Worm (Caenorhabditis elegans) whole organism, early embryonic: ENCODE data around the gene grp-1.

Experiments
- B0310.2 ChIP-seq: sonication (generic microtip); optimal IDR thresholded peaks from 2 replicates; lab custom pipeline; 2016; ENCODE audit warnings: mild to moderate bottlenecking, missing genetic modification characterization, missing compliant biosample characterization
- F13C5.2 ChIP-seq: sonication (generic microtip); optimal IDR thresholded peaks from 2 replicates; lab custom pipeline; 2017; ENCODE audit warnings: mild to moderate bottlenecking, missing genetic modification characterization, inconsistent platforms, missing compliant biosample characterization
- aly-1 ChIP-seq: sonication (generic microtip); optimal IDR thresholded peaks from 2 replicates; lab custom pipeline; 2016; ENCODE audit warnings: missing genetic modification characterization, missing compliant biosample characterization
- ama-1 ChIP-seq: fragments of 150-350 bp; optimal IDR thresholded peaks from 2 replicates; lab custom pipeline; 2014
- ceh-13 ChIP-seq: fragments of 200-800 bp; sonication (Bioruptor generic); optimal IDR thresholded peaks from 2 replicates; lab custom pipeline; 2018; ENCODE audit warnings: mild to moderate bottlenecking, missing genetic modification characterization, missing compliant biosample characterization
- ceh-36 ChIP-seq: sonication (generic microtip); optimal IDR thresholded peaks from 2 replicates; lab custom pipeline; 2016; ENCODE audit warnings: missing genetic modification characterization, inconsistent platforms, missing compliant biosample characterization
- ets-7 ChIP-seq: sonication (generic microtip); optimal IDR thresholded peaks from 2 replicates; lab custom pipeline; 2016; ENCODE audit warnings: missing genotype, missing genetic modification characterization, missing compliant biosample characterization
- flt-1 ChIP-seq: fragments of 200-800 bp; sonication (Bioruptor generic); IDR thresholded peaks from 2 replicates; pipeline ENCODE4 v1.3.6; 2022; ENCODE audit warnings: missing genetic modification characterization, missing compliant biosample characterization
- hmbx-1 ChIP-seq: sonication (generic microtip); optimal IDR thresholded peaks from 2 replicates; lab custom pipeline; 2016; ENCODE audit warnings: mild to moderate bottlenecking, missing genetic modification characterization, missing compliant biosample characterization
- hmg-4 ChIP-seq: fragments of 200-800 bp; sonication (Bioruptor generic); optimal IDR thresholded peaks from 2 replicates; lab custom pipeline; 2018; ENCODE audit warnings: mild to moderate bottlenecking, missing genetic modification characterization, missing compliant biosample characterization
- hnd-1 ChIP-seq: sonication (generic microtip); optimal IDR thresholded peaks from 2 replicates; lab custom pipeline; 2016; ENCODE audit warnings: missing genetic modification characterization, missing compliant biosample characterization
- pes-1 ChIP-seq: fragments of 200-800 bp; sonication (Bioruptor generic); IDR thresholded peaks from 2 replicates; pipeline ENCODE4 v1.3.6; 2022; ENCODE audit warnings: missing genetic modification reagents, missing genetic modification characterization, missing compliant biosample characterization
- scrt-1 ChIP-seq: fragments of 200-800 bp; sonication (Bioruptor generic); IDR thresholded peaks from 2 replicates; pipeline ENCODE4 v1.3.6; 2022; ENCODE audit warnings: missing genetic modification characterization, missing compliant biosample characterization
- sea-1 ChIP-seq: fragments of 200-800 bp; sonication (Bioruptor generic); conservative IDR thresholded peaks from 2 replicates; pipeline ENCODE4 v1.3.6; 2022; ENCODE audit warnings: missing genetic modification characterization, missing compliant biosample characterization
- tbx-11 ChIP-seq: fragments of 200-800 bp; sonication (Bioruptor generic); IDR thresholded peaks from 2 replicates; pipeline ENCODE4 v1.3.6; 2022; ENCODE audit warnings: missing genetic modification characterization, missing compliant biosample characterization
- tbx-37 ChIP-seq: fragments of 200-800 bp; sonication (Bioruptor generic); conservative IDR thresholded peaks from 2 replicates; pipeline ENCODE4 v1.3.6; 2022; ENCODE audit warnings: missing genetic modification reagents, missing genetic modification characterization, missing compliant biosample characterization
- tra-4 ChIP-seq: sonication (generic microtip); optimal IDR thresholded peaks from 2 replicates; lab custom pipeline; 2017; ENCODE audit warnings: missing genetic modification characterization, missing compliant biosample characterization

The grp-1 gene

ce11 chrIII:8085355-8085754 is at the start of gene grp-1, which contains the start of gene K06H7.7:
grp-1 (plus strand) TSS chrIII:8085705.
K06H7.7 (minus strand) TSS chrIII:8085475.
- no peak for TF ChIP-seq pes-1
- TF ChIP-seq hnd-1, result no peak
- TF ChIP-seq aly-1, result no peak
- TF ChIP-seq ceh-13 (GFP tag; lab: Kevin White, UChicago), result no peak
- no peak for TF ChIP-seq hmbx-1 (tag; lab: Kevin White, UChicago)
- no peak for TF ChIP-seq hmg-4 (GFP tag; lab: Kevin White, UChicago)
- no peak for TF ChIP-seq scrt-1 (GFP tag; lab: Robert Waterston, UW)
- no peak for TF ChIP-seq B0310.2 (tag; lab: Kevin White, UChicago)
- no peak for TF ChIP-seq sea-1 (GFP tag; lab: Robert Waterston, UW)
- no peak for TF ChIP-seq ets-7 (tag; lab: Kevin White, UChicago)
- TF ChIP-seq tra-4 (tag; lab: Kevin White, UChicago), result no peak
- no peak for TF ChIP-seq tbx-11 (GFP tag; lab: Robert Waterston, UW)
- TF ChIP-seq ama-1 (lab: Kevin White, UChicago), result no peak
- TF ChIP-seq flt-1 (GFP tag; lab: Robert Waterston, UW), result no peak
- TF ChIP-seq F13C5.2 (tag; lab: Kevin White, UChicago), result no peak
- no peak for TF ChIP-seq ceh-36 (tag; lab: Kevin White, UChicago)
- no peak for TF ChIP-seq tbx-37

DNA sequence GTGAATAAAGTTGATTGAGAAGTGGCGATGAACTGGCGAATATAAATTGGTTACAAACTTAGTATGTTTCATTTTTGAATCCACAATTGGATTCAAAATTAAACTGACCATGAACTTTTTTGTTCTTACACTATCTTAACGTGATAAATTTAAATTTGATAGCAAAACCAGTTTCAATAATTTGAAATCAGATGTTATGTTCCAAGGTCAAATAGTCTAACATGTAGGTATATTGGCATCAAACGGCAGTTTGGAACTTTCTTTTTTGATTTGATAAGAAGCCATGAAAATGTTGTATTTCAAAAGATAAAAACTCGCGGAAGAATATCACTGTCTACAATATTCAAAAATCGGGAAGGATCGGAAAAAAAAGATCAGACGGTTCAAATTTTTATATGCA is 49.5 kb upstream of the grp-1 start:
- TF ChIP-seq hnd-1, result no peak
- no peak for TF ChIP-seq pes-1
- no peak for TF ChIP-seq hmbx-1 (tag; lab: Kevin White, UChicago)
- no peak for TF ChIP-seq aly-1
- no peak for TF ChIP-seq tbx-37
- TF ChIP-seq sea-1 (GFP tag; lab: Robert Waterston, UW), result no peak
- TF ChIP-seq tra-4 (tag; lab: Kevin White, UChicago), result no peak
- TF ChIP-seq hmg-4 (GFP tag; lab: Kevin White, UChicago), result no peak
- TF ChIP-seq flt-1 (GFP tag; lab: Robert Waterston, UW), result no peak
- TF ChIP-seq scrt-1 (GFP tag; lab: Robert Waterston, UW), result no peak
- TF ChIP-seq ets-7 (tag; lab: Kevin White, UChicago), result no peak
- no peak for TF ChIP-seq B0310.2 (tag; lab: Kevin White, UChicago)
- no peak for TF ChIP-seq ceh-36 (tag; lab: Kevin White, UChicago)
- no peak for TF ChIP-seq ceh-13 (GFP tag; lab: Kevin White, UChicago)
- no peak for TF ChIP-seq F13C5.2 (tag; lab: Kevin White, UChicago)
- no peak for TF ChIP-seq ama-1 (lab: Kevin White, UChicago)
- no peak for TF ChIP-seq tbx-11 (GFP tag; lab: Robert Waterston, UW)

- TF ChIP-seq ama-1 (lab: Kevin White, UChicago), result no peak
- TF ChIP-seq hnd-1, result no peak
- no peak for TF ChIP-seq F13C5.2 (tag; lab: Kevin White, UChicago)
- no peak for TF ChIP-seq B0310.2 (tag; lab: Kevin White, UChicago)
- no peak for TF ChIP-seq ceh-36 (tag; lab: Kevin White, UChicago)
- TF ChIP-seq tbx-37, result no peak
- no peak for TF ChIP-seq tbx-11 (GFP tag; lab: Robert Waterston, UW)
- no peak for TF ChIP-seq scrt-1 (GFP tag; lab: Robert Waterston, UW)
- TF ChIP-seq pes-1, result no peak
- TF ChIP-seq aly-1, result no peak
- no peak for TF ChIP-seq ceh-13 (GFP tag; lab: Kevin White, UChicago)
- TF ChIP-seq hmbx-1 (tag; lab: Kevin White, UChicago), result no peak
- no peak for TF ChIP-seq flt-1 (GFP tag; lab: Robert Waterston, UW)
- no peak for TF ChIP-seq hmg-4 (GFP tag; lab: Kevin White, UChicago)
These were observed 49.0 kb upstream of the grp-1 start for ce11 chrIII:8036497-8036896.

DNA sequence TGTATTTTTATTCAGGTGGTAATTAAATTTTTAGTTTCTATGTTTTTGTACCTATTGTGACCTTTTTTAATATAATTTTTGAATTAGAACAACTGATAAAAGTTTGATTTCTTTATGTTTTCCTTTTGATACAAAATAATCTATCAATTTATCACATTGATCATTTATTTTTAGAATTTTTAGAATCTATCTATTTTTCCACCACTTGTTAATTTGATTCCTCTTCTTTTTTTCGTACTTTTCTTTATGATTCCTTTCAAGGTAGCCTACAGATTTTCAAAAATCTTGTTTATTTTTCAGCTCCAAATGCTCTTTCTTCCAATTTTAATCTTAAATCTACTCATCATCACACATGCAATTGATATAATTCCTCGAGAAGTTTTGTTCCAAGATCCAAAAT is 47.6 kb upstream of the grp-1 start, which contains the start of gene dpf-6:
TSS of gene dpf-6 (plus strand) at position 301 of the 400 bp plus-strand sequence.
- TF ChIP-seq pes-1 (no peak), tbx-37 (no peak), aly-1 (no peak), B0310.2 (tag; lab: Kevin White, UChicago) (no peak), flt-1 (GFP tag; lab: Robert Waterston, UW) (no peak), ceh-36 (tag; lab: Kevin White, UChicago) (no peak), tra-4 (tag; lab: Kevin White, UChicago) (no peak), scrt-1 (GFP tag; lab: Robert Waterston, UW) (no peak), ets-7 (tag; lab: Kevin White, UChicago) (no peak), tbx-11 (GFP tag; lab: Robert Waterston, UW) (no peak), sea-1 (GFP tag; lab: Robert Waterston, UW) (no peak)

ce11 chrIII:8042775-8043174 is 42.7 kb upstream of the grp-1 start, which contains the start of gene K12H4.6:
K12H4.6 (minus strand) TSS chrIII:8042875.
- TF ChIP-seq pes-1 (no peak), aly-1 (no peak)

ce11 chrIII:8043784-8044183 is 41.7 kb upstream of the grp-1 start:
- TF ChIP-seq hnd-1 (peak; percentile 98), tbx-11 (GFP tag; lab: Robert Waterston, UW) (peak; percentile 100), ceh-13 (GFP tag; lab: Kevin White, UChicago) (peak; percentile 100), sea-1 (GFP tag; lab: Robert Waterston, UW) (peak; percentile 100), ceh-36 (tag; lab: Kevin White, UChicago) (peak; percentile 97), F13C5.2 (tag; lab: Kevin White, UChicago) (peak; percentile 100), pes-1 (peak; percentile 99), B0310.2 (tag; lab: Kevin White, UChicago) (peak; percentile 100), scrt-1 (GFP tag; lab: Robert Waterston, UW) (peak; percentile 100), tra-4 (tag; lab: Kevin White, UChicago) (peak; percentile 99), ama-1 (lab: Kevin White, UChicago) (no peak), aly-1 (peak; percentile 96), ets-7 (tag; lab: Kevin White, UChicago) (peak; percentile 99), hmg-4 (GFP tag; lab: Kevin White, UChicago) (peak; percentile 100), hmbx-1 (tag; lab: Kevin White, UChicago) (peak; percentile 95), flt-1 (GFP tag; lab: Robert Waterston, UW) (peak; percentile 98), tbx-37 (peak; percentile 100)

- no peak for TF ChIP-seq ceh-36 (tag; lab: Kevin White, UChicago)
- no peak for TF ChIP-seq B0310.2 (tag; lab: Kevin White, UChicago)
- no peak for TF ChIP-seq flt-1 (GFP tag; lab: Robert Waterston, UW)
- TF ChIP-seq ets-7 (tag; lab: Kevin White, UChicago), result no peak
- TF ChIP-seq scrt-1 (GFP tag; lab: Robert Waterston, UW), result no peak
- TF ChIP-seq tbx-37, result no peak
These were observed 41.3 kb upstream of the grp-1 start, which contains the start of gene K12H4.5 for ce11 chrIII:8044187-8044586. K12H4.5 (plus strand) TSS chrIII:8044487.
